Worm (Caenorhabditis elegans) whole organism, dauer: Measurements from ENCODE around the gene npr-29.

Experiments used
- unc-62 ChIP-seq: sonication (generic microtip); optimal IDR thresholded peaks from 2 replicates; lab custom pipeline; 2017; ENCODE audit warnings: missing biosample characterization, missing genetic modification reagents, missing genetic modification characterization

The npr-29 gene

ce11 chrIII:9199605-9200004 is 15.7 kb downstream of the npr-29 start, which contains the start of gene ZC84.6:
Gene ZC84.6, minus strand, starts transcription at chrIII:9199705.
- no peak for TF ChIP-seq unc-62 (GFP tag; lab: Kevin White, UChicago)

- TF ChIP-seq unc-62 (GFP tag; lab: Kevin White, UChicago): no peak
Measured at ce11 chrIII:9191091-9191490, 24.2 kb downstream of the npr-29 start, which contains the start of gene cls-3. Gene cls-3, minus strand, starts transcription at chrIII:9191109.

ce11 chrIII:9185722-9186121 is 29.5 kb downstream of the npr-29 start, which contains the start of gene ZC84.7:
Gene ZC84.7, plus strand, starts transcription at chrIII:9186022.
- no peak for TF ChIP-seq unc-62 (GFP tag; lab: Kevin White, UChicago)

DNA sequence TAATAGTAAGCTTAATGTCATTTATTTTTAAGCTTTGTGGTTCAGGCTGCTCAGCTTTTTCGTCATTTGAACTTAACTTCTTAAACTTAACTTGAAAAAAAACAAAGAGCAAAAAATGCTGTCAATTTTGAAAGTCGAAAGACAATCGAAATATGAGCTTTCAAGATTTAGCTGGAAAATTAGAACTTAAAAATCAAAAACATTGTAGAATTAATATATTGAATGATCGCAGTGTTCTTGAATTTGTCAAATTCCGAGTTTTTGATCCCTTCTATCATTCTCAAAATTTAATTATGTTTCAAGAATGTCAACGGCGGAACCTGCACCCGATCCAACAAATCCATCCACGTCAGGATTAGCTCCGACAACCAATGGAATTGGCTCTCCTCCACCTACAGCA is 34.0 kb downstream of the npr-29 start, which contains the start of gene tax-4:
TSS of gene tax-4 (plus strand) at position 301 of the 400 bp plus-strand sequence.
- TF ChIP-seq unc-62 (GFP tag; lab: Kevin White, UChicago): no peak

DNA sequence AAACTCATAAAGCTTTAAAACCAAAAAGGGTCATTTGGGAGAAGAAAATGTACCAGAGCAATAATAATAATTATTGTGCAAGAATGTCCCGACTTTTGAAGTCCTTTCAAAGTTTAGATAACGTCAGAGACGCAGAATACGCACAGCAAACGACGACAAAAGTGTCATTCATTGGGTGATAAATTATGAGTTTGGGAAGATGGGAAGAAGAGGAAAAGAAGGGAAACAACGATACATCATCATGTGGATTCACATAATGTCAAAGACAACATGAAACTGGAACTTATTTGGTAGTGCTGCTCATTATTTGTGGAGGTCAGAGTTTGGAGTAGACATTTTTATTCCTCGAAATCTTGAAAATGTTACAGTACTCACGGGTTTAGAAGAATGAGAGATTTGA is 37.4 kb downstream of the npr-29 start:
- TF ChIP-seq unc-62 (GFP tag; lab: Kevin White, UChicago): no peak

DNA sequence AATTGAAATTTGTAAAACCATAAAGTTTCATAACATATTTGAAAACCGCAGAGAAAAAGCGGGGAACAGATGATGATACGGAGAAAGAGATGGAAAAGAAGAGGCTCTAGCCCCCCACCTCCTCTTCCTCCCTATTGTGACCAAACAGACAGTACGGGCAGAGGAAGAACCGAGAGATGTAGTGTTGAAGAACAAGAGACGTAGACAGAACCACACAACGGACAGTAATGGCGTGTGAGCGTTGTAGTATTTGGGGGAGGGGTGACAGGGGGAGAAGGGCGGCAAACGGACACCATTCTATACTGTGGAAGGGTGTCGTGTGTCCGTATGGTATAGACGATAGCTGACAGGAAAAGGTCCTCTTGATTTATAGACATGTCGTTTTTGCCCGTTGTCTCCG is 39.3 kb downstream of the npr-29 start:
- TF ChIP-seq unc-62 (GFP tag; lab: Kevin White, UChicago): no peak

DNA sequence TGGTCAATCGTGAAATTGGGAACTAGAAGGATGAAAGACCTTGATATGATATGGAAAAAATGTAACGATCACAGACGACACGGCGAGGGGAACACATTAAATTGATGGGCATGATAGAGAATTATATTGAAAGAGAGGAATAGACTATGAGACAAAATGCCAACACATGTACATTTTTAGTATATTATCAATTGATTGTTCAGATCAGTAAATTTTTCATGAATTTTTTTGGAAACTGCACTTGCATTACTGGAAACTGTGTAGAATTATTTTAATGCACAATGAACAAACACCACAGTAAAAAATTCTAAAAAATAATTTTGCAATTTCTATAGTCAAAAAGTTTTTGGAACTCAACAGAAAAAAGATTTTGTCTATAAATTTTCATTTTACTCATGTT is 42.0 kb downstream of the npr-29 start:
- no peak for TF ChIP-seq unc-62 (GFP tag; lab: Kevin White, UChicago)

ce11 chrIII:9172702-9173101 is 42.6 kb downstream of the npr-29 start, which contains the start of gene ina-1:
Gene ina-1, minus strand, starts transcription at chrIII:9172802.
- no peak for TF ChIP-seq unc-62 (GFP tag; lab: Kevin White, UChicago)

DNA sequence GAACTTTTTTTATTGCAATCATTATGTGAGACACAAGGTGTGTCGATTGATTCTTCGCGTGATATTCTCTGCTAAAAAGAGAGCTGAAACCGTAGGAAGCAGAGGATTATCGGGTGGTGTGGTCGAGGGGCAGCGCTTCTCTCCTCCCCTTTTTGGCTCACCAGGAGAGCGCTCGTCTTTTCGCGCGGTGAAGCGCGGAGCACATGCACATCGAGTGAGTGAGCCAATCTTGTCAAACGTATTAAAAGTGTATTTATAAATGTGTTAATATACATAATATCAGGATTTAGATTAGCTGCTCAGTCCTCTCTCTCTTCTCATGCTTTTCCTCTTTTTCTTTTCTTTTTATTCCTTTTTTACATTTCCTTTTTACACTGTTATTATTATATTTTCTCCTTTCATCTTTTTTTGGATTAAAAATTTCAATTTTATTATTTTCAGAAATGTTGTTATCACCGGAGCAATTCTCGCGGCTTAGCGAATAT is 52.6 kb downstream of the npr-29 start, which contains the start of gene dgk-3:
TSS of gene dgk-3 (plus strand) at position 435 of the 485 bp plus-strand sequence.
- TF ChIP-seq unc-62 (GFP tag; lab: Kevin White, UChicago): no peak

DNA sequence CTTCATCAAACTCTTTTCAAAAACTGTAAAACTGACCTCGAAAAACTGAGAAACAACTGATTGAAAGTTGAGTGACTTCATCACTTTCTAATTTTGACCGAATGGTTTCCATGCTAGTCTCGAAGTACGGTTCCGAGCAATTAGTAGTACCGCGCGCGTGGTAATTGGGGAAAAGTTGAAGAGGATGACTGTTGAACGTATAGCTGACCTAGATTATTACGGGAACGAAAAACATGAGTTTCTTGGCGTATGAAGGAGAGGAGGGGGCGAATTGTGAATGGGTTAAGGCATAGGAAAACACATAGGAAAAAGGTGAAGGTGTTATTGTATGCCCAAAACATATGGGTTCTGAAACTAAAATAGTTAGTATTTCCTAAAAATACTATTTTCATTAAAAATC is 53.7 kb downstream of the npr-29 start, which contains the start of gene ptr-9:
TSS of gene ptr-9 (minus strand) at position 101 of the 400 bp plus-strand sequence.
- TF ChIP-seq unc-62 (GFP tag; lab: Kevin White, UChicago): no peak
